Worm (Caenorhabditis elegans) whole organism, L4 larva: ENCODE data around the gene C06A6.7.
A peak's percentile ranks its signal among the peaks of the same experiment; 100 is the strongest.

Source experiments
- F26F4.8 ChIP-seq: fragments of 200-800 bp; sonication (Bioruptor generic); conservative IDR thresholded peaks from 2 replicates; pipeline ENCODE4 v1.3.6; 2022; ENCODE audit warnings: missing genetic modification characterization, missing compliant biosample characterization
- F44E2.7 ChIP-seq: fragments of 200-800 bp; sonication (Bioruptor generic); IDR thresholded peaks from 2 replicates; pipeline ENCODE4 v2.1.2; 2022; ENCODE audit warnings: missing genetic modification characterization, missing compliant biosample characterization
- T20F7.1 ChIP-seq: fragments of 200-800 bp; sonication (Bioruptor generic); optimal IDR thresholded peaks from 2 replicates; lab custom pipeline; 2018; ENCODE audit warnings: mild to moderate bottlenecking, missing genetic modification characterization, missing compliant biosample characterization
- Y48G9A.11 ChIP-seq: fragments of 200-800 bp; sonication (Bioruptor generic); IDR thresholded peaks from 2 replicates; pipeline ENCODE4 v1.3.6; 2022; ENCODE audit warnings: missing genetic modification reagents, missing genetic modification characterization, missing compliant biosample characterization
- Y5F2A.4 ChIP-seq: fragments of 200-800 bp; sonication (Bioruptor generic); optimal IDR thresholded peaks from 2 replicates; lab custom pipeline; 2018; ENCODE audit warnings: mild to moderate bottlenecking, missing genetic modification characterization, missing compliant biosample characterization
- aha-1 ChIP-seq: fragments of 150-350 bp; peaks from one replicate; lab custom pipeline; 2014; ENCODE audit warnings: missing biosample characterization, missing genetic modification characterization
- arid-1 ChIP-seq: fragments of 200-800 bp; sonication (Bioruptor generic); conservative IDR thresholded peaks from 2 replicates; pipeline ENCODE4 v1.3.6; 2022; ENCODE audit warnings: missing genetic modification reagents, missing genetic modification characterization, missing compliant biosample characterization
- ceh-62 ChIP-seq: sonication (generic microtip); optimal IDR thresholded peaks from 2 replicates; lab custom pipeline; 2017; ENCODE audit warnings: missing biosample characterization, missing genetic modification characterization
- ces-1 ChIP-seq: fragments of 150-350 bp; sonication (generic microtip); optimal IDR thresholded peaks from 4 replicates; lab custom pipeline; 2014; ENCODE audit warnings: missing biosample characterization, missing genetic modification reagents, missing genetic modification characterization
- ctbp-1 ChIP-seq: fragments of 200-800 bp; sonication (Bioruptor generic); IDR thresholded peaks from 2 replicates; pipeline ENCODE4 v1.3.6; 2022; ENCODE audit warnings: missing genetic modification reagents, missing genetic modification characterization, missing compliant biosample characterization
- daf-12 ChIP-seq: fragments of 150-350 bp; optimal IDR thresholded peaks from 2 replicates; lab custom pipeline; 2014; ENCODE audit warnings: missing biosample characterization, missing genetic modification reagents, missing genetic modification characterization
- daf-16 ChIP-seq, 3 experiments: sonication (generic microtip); optimal IDR thresholded peaks; 2 replicates each; lab custom pipeline; 2016 to 2017; ENCODE audit warnings: missing genetic modification characterization in 3 of 3, missing genetic modification reagents in 3 of 3, mild to moderate bottlenecking in 2 of 3, missing compliant biosample characterization in 2 of 3, missing biosample characterization in 1 of 3, moderate library complexity in 1 of 3
- daf-19 ChIP-seq: fragments of 200-800 bp; sonication (Bioruptor generic); conservative IDR thresholded peaks from 2 replicates; pipeline ENCODE4 v1.3.6; 2022; ENCODE audit warnings: missing genetic modification characterization, missing compliant biosample characterization
- dmd-6 ChIP-seq: fragments of 200-800 bp; sonication (Bioruptor generic); IDR thresholded peaks from 2 replicates; pipeline ENCODE4 v1.3.6; 2022; ENCODE audit warnings: missing genetic modification reagents, missing genetic modification characterization, missing compliant biosample characterization
- dmd-9 ChIP-seq: fragments of 200-800 bp; sonication (Bioruptor generic); IDR thresholded peaks from 2 replicates; pipeline ENCODE4 v1.3.6; 2022; ENCODE audit warnings: missing genetic modification reagents, missing genetic modification characterization, missing compliant biosample characterization
- jun-1 ChIP-seq: fragments of 150-350 bp; optimal IDR thresholded peaks from 2 replicates; lab custom pipeline; 2014; ENCODE audit warnings: missing biosample characterization, missing genetic modification reagents, missing genetic modification characterization
- lin-15B ChIP-seq: fragments of 150-350 bp; sonication (generic microtip); optimal IDR thresholded peaks from 3 replicates; lab custom pipeline; 2014; ENCODE audit warnings: missing biosample characterization, missing genetic modification characterization
- lir-3 ChIP-seq: sonication (generic microtip); optimal IDR thresholded peaks from 2 replicates; lab custom pipeline; 2016; ENCODE audit warnings: mild to moderate bottlenecking, missing genetic modification characterization, missing compliant biosample characterization
- lsy-2 ChIP-seq, 2 experiments: fragments of 150-350 bp in 1 of 2; sonication (generic microtip) in 1 of 2; optimal IDR thresholded peaks; 2 replicates each; lab custom pipeline; 2014 to 2017; ENCODE audit warnings: missing biosample characterization in 2 of 2, missing genetic modification characterization in 2 of 2
- madf-9 ChIP-seq: fragments of 200-800 bp; sonication (Bioruptor generic); conservative IDR thresholded peaks from 2 replicates; pipeline ENCODE4 v1.3.6; 2022; ENCODE audit warnings: missing genetic modification reagents, missing genetic modification characterization, missing compliant biosample characterization
- mdl-1 ChIP-seq, 2 experiments: fragments of 150-350 bp in 1 of 2; sonication (generic microtip) in 1 of 2; optimal IDR thresholded peaks; 2 replicates each; lab custom pipeline; 2014 to 2017; ENCODE audit warnings: missing biosample characterization in 2 of 2, missing genetic modification characterization in 2 of 2
- mep-1 ChIP-seq: fragments of 150-350 bp; sonication (generic microtip); optimal IDR thresholded peaks from 3 replicates; lab custom pipeline; 2014; ENCODE audit warnings: missing biosample characterization, missing genetic modification characterization
- mxl-3 ChIP-seq: fragments of 200-800 bp; sonication (Bioruptor generic); optimal IDR thresholded peaks from 2 replicates; lab custom pipeline; 2018; ENCODE audit warnings: mild to moderate bottlenecking, missing genetic modification characterization, missing compliant biosample characterization
- nhr-10 ChIP-seq: fragments of 150-350 bp; optimal IDR thresholded peaks from 2 replicates; lab custom pipeline; 2014; ENCODE audit warnings: missing biosample characterization, missing genetic modification characterization
- nhr-11 ChIP-seq: fragments of 150-350 bp; optimal IDR thresholded peaks from 2 replicates; lab custom pipeline; 2014; ENCODE audit warnings: missing biosample characterization, missing genetic modification characterization
- nhr-111 ChIP-seq: fragments of 200-800 bp; sonication (Bioruptor generic); optimal IDR thresholded peaks from 2 replicates; lab custom pipeline; 2018; ENCODE audit warnings: mild to moderate bottlenecking, missing genetic modification characterization, missing compliant biosample characterization
- nhr-25 ChIP-seq: sonication (generic microtip); optimal IDR thresholded peaks from 2 replicates; lab custom pipeline; 2017; ENCODE audit warnings: missing genetic modification characterization, mild to moderate bottlenecking, missing compliant biosample characterization, antibody characterized with exemption, moderate library complexity, borderline replicate concordance; ENCODE audit not compliant: insufficient read depth
- nhr-28 ChIP-seq: fragments of 150-350 bp; optimal IDR thresholded peaks from 2 replicates; lab custom pipeline; 2014; ENCODE audit warnings: missing biosample characterization, missing genetic modification characterization
- nhr-48 ChIP-seq: sonication (generic microtip); optimal IDR thresholded peaks from 2 replicates; lab custom pipeline; 2016; ENCODE audit warnings: mild to moderate bottlenecking, missing genetic modification characterization, missing compliant biosample characterization
- rbr-2 ChIP-seq: sonication (generic microtip); optimal IDR thresholded peaks from 2 replicates; lab custom pipeline; 2016; ENCODE audit warnings: missing genotype, missing genetic modification characterization, missing compliant biosample characterization
- tra-1 ChIP-seq: fragments of 200-800 bp; sonication (Bioruptor generic); IDR thresholded peaks from 2 replicates; pipeline ENCODE4 v1.3.6; 2022; ENCODE audit warnings: missing genetic modification reagents, missing genetic modification characterization, missing compliant biosample characterization
- unc-130 ChIP-seq: sonication (generic microtip); optimal IDR thresholded peaks from 2 replicates; lab custom pipeline; 2016; ENCODE audit warnings: missing genetic modification reagents, missing genetic modification characterization, missing compliant biosample characterization
- zfp-3 ChIP-seq: fragments of 200-800 bp; sonication (Bioruptor generic); conservative IDR thresholded peaks from 2 replicates; pipeline ENCODE4 v1.3.6; 2022; ENCODE audit warnings: missing genetic modification reagents, missing genetic modification characterization, missing compliant biosample characterization

Gene C06A6.7

DNA sequence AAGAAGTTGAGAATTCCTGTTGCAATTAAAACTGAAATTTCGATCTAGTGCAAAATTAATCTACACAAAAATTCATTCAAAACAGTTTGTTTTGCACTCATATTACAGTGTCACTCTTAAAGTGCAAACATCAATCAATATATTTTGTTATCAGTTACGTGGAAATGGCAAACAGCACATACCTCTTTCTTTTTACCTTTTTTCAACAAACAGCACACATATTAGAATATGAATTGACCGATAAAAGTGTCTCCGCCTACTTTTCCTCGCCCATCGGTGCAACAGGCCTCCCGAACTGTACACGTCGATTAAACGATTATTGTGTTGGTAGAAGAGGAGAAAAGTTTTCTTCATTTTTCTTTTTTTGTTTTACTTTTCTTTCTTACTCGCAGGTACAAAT is 2.9 kb upstream of the C06A6.7 start (continued):
- no peak for TF ChIP-seq arid-1 (GFP tag; lab: Robert Waterston, UW)
- peak; percentile 25 for TF ChIP-seq nhr-48
- TF ChIP-seq daf-16 (GFP tag; optimal IDR thresholded peaks at IDR 0.05; lab: Kevin White, UChicago): no peak
- peak; percentile 94 for TF ChIP-seq daf-16 (tag; optimal IDR thresholded peaks at IDR 0.05; lab: Kevin White, UChicago)
- TF ChIP-seq dmd-6 (GFP tag; lab: Robert Waterston, UW): peak; percentile 78
- TF ChIP-seq F26F4.8 (GFP tag; lab: Robert Waterston, UW): no peak
- TF ChIP-seq rbr-2: no peak
- TF ChIP-seq lir-3: no peak

- TF ChIP-seq Y5F2A.4 (GFP tag; lab: Kevin White, UChicago): no peak
- no peak for TF ChIP-seq nhr-10
- no peak for TF ChIP-seq nhr-111
- TF ChIP-seq daf-12 (tag; lab: Kevin White, UChicago): no peak
- TF ChIP-seq aha-1 (tag; lab: Kevin White, UChicago): peak; percentile 27
- TF ChIP-seq lin-15B: no peak
- TF ChIP-seq dmd-9: no peak
- TF ChIP-seq nhr-11 (tag; lab: Kevin White, UChicago): no peak
- no peak for TF ChIP-seq jun-1
- TF ChIP-seq daf-19: 0 out of 2 replicates have a peak, but pooled peaks have one; percentile 14
- no peak for TF ChIP-seq tra-1 (GFP tag; lab: Robert Waterston, UW)
Measured at ce11 chrIV:7839923-7840322, 1.6 kb upstream of the C06A6.7 start.

ce11 chrIV:7836491-7836890 is 1.8 kb downstream of the C06A6.7 start:
- no peak for TF ChIP-seq ces-1 (GFP tag; lab: Kevin White, UChicago)
- no peak for TF ChIP-seq aha-1 (tag; lab: Kevin White, UChicago)
- TF ChIP-seq F44E2.7 (GFP tag; lab: Robert Waterston, UW): no peak
- TF ChIP-seq ceh-62: no peak
- TF ChIP-seq mep-1 (tag; lab: Kevin White, UChicago): no peak
- TF ChIP-seq tra-1 (GFP tag; lab: Robert Waterston, UW): no peak
- no peak for TF ChIP-seq madf-9 (GFP tag; lab: Robert Waterston, UW)
- TF ChIP-seq, all 104 proteins: peak for 0

- TF ChIP-seq ces-1 (GFP tag; lab: Kevin White, UChicago): no peak
- TF ChIP-seq nhr-28 (tag; lab: Kevin White, UChicago): peak; percentile 83
- TF ChIP-seq nhr-25: peak; percentile 47
- no peak for TF ChIP-seq madf-9 (GFP tag; lab: Robert Waterston, UW)
- TF ChIP-seq mdl-1 (tag; optimal IDR thresholded peaks at IDR 0.05; lab: Kevin White, UChicago): peak in 1 of 2 experiments; percentile 0
- TF ChIP-seq unc-130 (GFP tag; lab: Kevin White, UChicago): no peak
- no peak for TF ChIP-seq ctbp-1 (GFP tag; lab: Robert Waterston, UW)
- peak; percentile 33 for TF ChIP-seq mxl-3 (GFP tag; lab: Kevin White, UChicago)
- TF ChIP-seq lsy-2 (tag; optimal IDR thresholded peaks at IDR 0.05; lab: Kevin White, UChicago): peak in 1 of 2 experiments; percentile 18
Measured at ce11 chrIV:7836030-7836429, 2.3 kb downstream of the C06A6.7 start.

DNA sequence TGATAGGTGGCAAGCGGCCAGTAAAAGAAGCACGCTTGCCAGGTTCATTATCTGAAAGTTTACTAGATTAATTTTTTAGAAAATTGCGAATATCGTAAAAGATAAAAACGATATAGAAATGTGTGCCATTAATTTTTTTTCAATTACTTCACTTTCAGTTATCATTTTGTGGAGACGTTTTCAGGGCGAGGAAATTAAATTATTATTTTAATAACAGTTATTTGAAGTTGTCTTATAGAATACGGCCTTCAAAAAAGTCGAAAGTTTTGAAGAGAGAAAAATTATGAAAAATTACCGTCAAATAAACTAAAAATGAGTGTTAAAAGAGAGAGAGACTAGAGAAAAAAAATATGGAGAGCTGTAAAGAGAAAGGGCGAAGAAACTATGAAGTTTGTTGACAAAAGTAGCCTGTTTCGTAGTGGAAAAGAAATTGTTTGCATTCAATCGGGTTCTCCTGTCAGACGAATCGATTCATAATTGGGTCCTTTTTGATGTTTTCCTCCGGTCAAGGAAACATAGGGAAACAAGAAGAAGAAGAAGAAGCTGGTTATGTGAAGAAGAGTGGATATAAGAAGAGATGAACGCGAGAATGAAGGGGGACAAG is 3.6 kb downstream of the C06A6.7 start, which contains the start of gene erp-44.2:
Gene erp-44.2, minus strand, starts transcription at position 51 of the 604 bp plus-strand sequence.
- TF ChIP-seq zfp-3: no peak
- no peak for TF ChIP-seq Y48G9A.11 (GFP tag; lab: Robert Waterston, UW)
- peak; percentile 34 for TF ChIP-seq aha-1 (tag; lab: Kevin White, UChicago)
- TF ChIP-seq T20F7.1: no peak
